Worm (Caenorhabditis elegans) whole organism, L2 larva: ENCODE data around the gene Y19D2B.1.

ENCODE experiments used
- ama-1 ChIP-seq: fragments of 150-350 bp; optimal IDR thresholded peaks from 2 replicates; lab custom pipeline; 2018; ENCODE audit warnings: inconsistent platforms
- egl-27 ChIP-seq: sonication (generic microtip); optimal IDR thresholded peaks from 3 replicates; lab custom pipeline; 2017; ENCODE audit warnings: missing biosample characterization, missing genetic modification reagents, missing genetic modification characterization
- lin-11 ChIP-seq: fragments of 150-350 bp; sonication (generic microtip); optimal IDR thresholded peaks from 2 replicates; lab custom pipeline; 2014; ENCODE audit warnings: missing biosample characterization, missing genetic modification characterization, inconsistent platforms, mixed read lengths
- lin-39 ChIP-seq: fragments of 150-350 bp; optimal IDR thresholded peaks from 2 replicates; lab custom pipeline; 2014; ENCODE audit warnings: missing biosample characterization, missing genetic modification reagents, missing genetic modification characterization
- mab-5 ChIP-seq: fragments of 150-350 bp; optimal IDR thresholded peaks from 2 replicates; lab custom pipeline; 2014; ENCODE audit warnings: missing biosample characterization, missing genetic modification characterization
- nhr-237 ChIP-seq: fragments of 150-350 bp; optimal IDR thresholded peaks from 2 replicates; lab custom pipeline; 2014; ENCODE audit warnings: missing biosample characterization, missing genetic modification characterization
- unc-39 ChIP-seq: fragments of 150-350 bp; optimal IDR thresholded peaks from 2 replicates; lab custom pipeline; 2014; ENCODE audit warnings: missing biosample characterization, missing genetic modification characterization
- zag-1 ChIP-seq: fragments of 150-350 bp; optimal IDR thresholded peaks from 2 replicates; lab custom pipeline; 2014; ENCODE audit warnings: missing biosample characterization, missing genetic modification characterization
- ztf-11 ChIP-seq: sonication (generic microtip); optimal IDR thresholded peaks from 2 replicates; lab custom pipeline; 2017; ENCODE audit warnings: missing biosample characterization, missing genetic modification characterization

DNA sequence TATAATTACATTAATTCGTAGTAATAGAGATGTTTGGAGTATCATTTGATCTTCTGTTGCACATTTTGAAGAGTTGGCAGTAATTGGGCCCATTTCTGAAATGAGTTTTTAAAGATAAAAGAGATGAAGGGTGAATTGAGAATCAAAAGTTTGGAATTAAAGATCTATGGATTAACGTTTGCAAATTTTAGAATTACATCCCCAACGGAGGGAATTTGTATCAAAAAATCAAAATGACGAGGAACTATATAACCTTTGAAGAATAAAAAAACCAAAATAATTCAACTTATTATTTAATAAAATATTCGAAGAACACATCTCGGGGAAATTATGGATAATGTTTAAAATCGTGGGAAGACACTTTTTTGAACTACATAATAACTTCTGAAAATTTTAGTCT lies 27.8 kb downstream of the Y19D2B.1 start, which contains the start of gene sra-10:
- no peak for TF ChIP-seq zag-1 (tag; lab: Kevin White, UChicago)
- TF ChIP-seq egl-27 (tag; lab: Kevin White, UChicago): no peak
- TF ChIP-seq mab-5 (tag; lab: Kevin White, UChicago): no peak
- no peak for TF ChIP-seq lin-11 (tag; lab: Kevin White, UChicago)
- no peak for TF ChIP-seq unc-39
- TF ChIP-seq ztf-11 (tag; lab: Kevin White, UChicago): no peak
- TF ChIP-seq lin-39 (tag; lab: Kevin White, UChicago): no peak
- no peak for TF ChIP-seq ama-1 (lab: Kevin White, UChicago)
- no peak for TF ChIP-seq nhr-237 (tag; lab: Kevin White, UChicago)
